Fruit fly (Drosophila melanogaster) whole organism: ENCODE results near the gene Evi5.

Source experiments
- EcR ChIP-seq, 2 experiments: fragments of >200 bp; optimal IDR thresholded peaks; 2 replicates each; lab custom pipeline; 2017; ENCODE audit warnings: missing biosample characterization in 2 of 2, missing genetic modification characterization in 2 of 2, missing genetic modification reagents in 2 of 2
- pan ChIP-seq: fragments of >200 bp; optimal IDR thresholded peaks from 2 replicates; lab custom pipeline; 2017
- psq ChIP-seq: fragments of >200 bp; optimal IDR thresholded peaks from 2 replicates; lab custom pipeline; 2017

dm6 chrX:11382588-11382987 is 71.6 kb downstream of the Evi5 start:
- no peak for TF ChIP-seq EcR (GFP tag; optimal IDR thresholded peaks at IDR 0.05; lab: Kevin White, UChicago)
- no peak for TF ChIP-seq psq (lab: Kevin White, UChicago)
- no peak for TF ChIP-seq pan (lab: Kevin White, UChicago)
